Worm (Caenorhabditis elegans): ENCODE data around the gene T26G10.1.
A peak's percentile ranks its signal among the peaks of the same experiment; 100 is the strongest.

The T26G10.1 gene

DNA sequence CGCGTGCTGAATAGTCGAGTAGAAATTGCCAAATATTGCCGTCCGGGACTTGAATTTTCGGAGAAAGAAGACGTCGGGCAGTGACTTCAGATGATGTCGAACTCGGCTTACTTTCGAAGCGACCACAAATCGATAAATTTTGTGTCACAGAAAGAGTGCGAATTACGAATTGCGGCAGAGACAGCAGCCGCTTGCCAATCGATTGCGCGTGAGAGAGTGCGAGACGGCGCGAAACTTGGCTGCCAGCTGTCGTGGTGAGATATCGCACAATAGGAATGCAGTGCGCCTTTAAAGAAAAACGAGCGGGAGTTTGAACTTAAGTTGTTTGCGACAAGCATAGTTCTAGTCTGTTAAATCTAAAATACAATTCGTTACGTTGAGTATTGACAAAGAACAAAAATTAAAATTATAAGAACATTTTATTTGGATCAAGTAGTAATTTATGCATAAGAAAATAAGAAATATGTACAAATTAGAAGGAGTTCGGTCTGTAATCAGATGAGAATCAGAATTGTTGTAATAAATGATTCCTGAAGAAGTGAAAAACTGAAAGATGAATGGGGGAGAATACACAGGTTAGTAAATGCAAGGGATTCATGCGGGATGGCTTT lies 37.1 kb upstream of the T26G10.1 start, which contains the start of gene pir-2 (continued):
- TF ChIP-seq ZK546.5 (tag; optimal IDR thresholded peaks at IDR 0.05) (peak; percentile 58), unc-55 (GFP tag; optimal IDR thresholded peaks at IDR 0.05) (peak; percentile 97), nhr-10 (tag; optimal IDR thresholded peaks at IDR 0.05) (no peak), unc-39 (tag; optimal IDR thresholded peaks at IDR 0.05) (no peak), ceh-16 (tag; optimal IDR thresholded peaks at IDR 0.05) (peak; percentile 39), ztf-4 (tag; optimal IDR thresholded peaks at IDR 0.05) (peak; percentile 63), gmeb-1 (tag; optimal IDR thresholded peaks at IDR 0.05) (peak; percentile 92), snpc-4 (tag; optimal IDR thresholded peaks at IDR 0.05) (peak; percentile 79), elt-1 (tag; optimal IDR thresholded peaks at IDR 0.05) (no peak), nhr-11 (tag; optimal IDR thresholded peaks at IDR 0.05) (no peak), lin-39 (tag; optimal IDR thresholded peaks at IDR 0.05) (no peak), nhr-12 (tag; optimal IDR thresholded peaks at IDR 0.05) (no peak), nhr-21 (tag; optimal IDR thresholded peaks at IDR 0.05) (peak; percentile 74)

DNA sequence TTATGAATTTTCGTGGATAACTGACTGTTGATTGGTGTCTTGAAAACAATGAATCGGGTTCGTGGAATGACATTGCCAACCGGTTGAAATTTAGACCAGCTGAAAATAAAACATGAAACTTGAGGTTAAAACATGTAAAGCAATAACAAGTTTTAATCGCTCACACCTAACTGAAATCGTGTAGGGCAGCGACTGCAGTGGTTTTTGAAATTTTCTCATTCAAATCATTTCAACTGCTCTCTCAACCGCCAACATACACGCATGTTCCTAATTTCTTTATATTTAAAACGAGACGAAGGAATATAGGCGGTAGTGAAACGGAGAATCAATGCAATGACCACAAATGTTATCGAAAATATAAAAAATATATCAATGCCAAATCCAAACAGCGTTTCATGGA lies 36.4 kb upstream of the T26G10.1 start:
- no peak for TF ChIP-seq elt-1 (tag; optimal IDR thresholded peaks at IDR 0.05)
- TF ChIP-seq nhr-6 (tag; optimal IDR thresholded peaks at IDR 0.05): no peak
- no peak for TF ChIP-seq nhr-77 (tag; optimal IDR thresholded peaks at IDR 0.05)
- no peak for TF ChIP-seq Y55F3AM.14 (GFP tag; optimal IDR thresholded peaks at IDR 0.05)
- TF ChIP-seq sem-4 (tag; optimal IDR thresholded peaks at IDR 0.05): no peak
- no peak for TF ChIP-seq mdl-1 (tag; optimal IDR thresholded peaks at IDR 0.05)
- TF ChIP-seq unc-55 (GFP tag; optimal IDR thresholded peaks at IDR 0.05): no peak

DNA sequence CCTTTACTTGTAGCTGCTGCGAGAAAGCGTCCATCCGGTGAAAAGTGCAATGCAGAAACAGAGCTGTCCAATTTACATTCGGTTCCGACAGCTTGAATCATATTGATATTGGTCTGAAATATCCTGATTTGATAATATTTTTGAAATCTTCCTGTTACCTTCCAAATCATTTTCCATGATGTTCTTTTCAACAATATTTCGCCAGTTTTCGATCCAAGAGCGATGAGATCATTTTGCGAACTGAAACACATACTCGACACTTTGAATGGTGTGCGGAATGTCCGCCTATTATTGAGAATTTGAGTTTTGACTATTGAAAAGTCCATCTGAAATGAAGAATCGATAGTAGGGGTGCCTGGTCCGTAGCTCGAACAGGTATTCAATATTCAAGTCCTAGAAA lies 34.7 kb upstream of the T26G10.1 start, which contains the start of gene emb-30:
emb-30 (minus strand) TSS at position 328 of the 400 bp plus-strand sequence.
- TF ChIP-seq nhr-6 (tag; optimal IDR thresholded peaks at IDR 0.05) (peak; percentile 19), ama-1 (optimal IDR thresholded peaks at IDR 0.05) (peak; percentile 31), skn-1 (tag; optimal IDR thresholded peaks at IDR 0.05) (no peak), sem-4 (tag; optimal IDR thresholded peaks at IDR 0.05) (peak; percentile 7)

DNA sequence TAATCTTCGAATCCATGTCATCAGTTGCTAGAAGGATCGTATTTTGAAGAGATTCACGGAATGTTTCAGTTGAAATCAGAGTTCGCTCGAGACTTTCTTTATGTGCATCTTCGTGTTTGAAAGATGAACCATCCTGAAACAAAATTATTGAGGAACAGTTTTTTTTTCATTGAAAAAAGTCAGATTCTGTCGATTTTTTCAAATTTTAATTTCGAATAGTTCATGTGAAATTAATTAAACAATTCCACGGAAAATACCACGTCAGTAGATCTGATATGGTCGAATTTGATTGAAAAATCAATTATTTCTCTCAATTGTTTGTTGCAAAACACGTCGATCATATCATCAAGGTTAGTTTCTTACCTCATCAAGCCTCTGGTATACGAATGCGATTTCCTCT lies 33.0 kb upstream of the T26G10.1 start, which contains the start of gene F54C8.1:
F54C8.1 (plus strand) TSS at position 301 of the 400 bp plus-strand sequence.
- TF ChIP-seq R02D3.7 (tag; optimal IDR thresholded peaks at IDR 0.05): no peak
- TF ChIP-seq alr-1 (tag; optimal IDR thresholded peaks at IDR 0.05): no peak
- no peak for TF ChIP-seq ztf-4 (tag; optimal IDR thresholded peaks at IDR 0.05)
- TF ChIP-seq zag-1 (tag; optimal IDR thresholded peaks at IDR 0.05): no peak
- TF ChIP-seq elt-3 (tag; optimal IDR thresholded peaks at IDR 0.05): no peak
- no peak for TF ChIP-seq lin-11 (tag; optimal IDR thresholded peaks at IDR 0.05)
- TF ChIP-seq ztf-11 (tag; optimal IDR thresholded peaks at IDR 0.05): no peak
- no peak for TF ChIP-seq blmp-1 (tag; optimal IDR thresholded peaks at IDR 0.05; ENCODE audit: insufficient read depth)
- no peak for TF ChIP-seq Y55F3AM.14 (GFP tag; optimal IDR thresholded peaks at IDR 0.05)
- TF ChIP-seq ceh-16 (tag; optimal IDR thresholded peaks at IDR 0.05): no peak
- TF ChIP-seq C34F6.9 (tag; optimal IDR thresholded peaks at IDR 0.05): no peak
- no peak for TF ChIP-seq nhr-12 (tag; optimal IDR thresholded peaks at IDR 0.05)
- TF ChIP-seq ama-1 (optimal IDR thresholded peaks at IDR 0.05): no peak

DNA sequence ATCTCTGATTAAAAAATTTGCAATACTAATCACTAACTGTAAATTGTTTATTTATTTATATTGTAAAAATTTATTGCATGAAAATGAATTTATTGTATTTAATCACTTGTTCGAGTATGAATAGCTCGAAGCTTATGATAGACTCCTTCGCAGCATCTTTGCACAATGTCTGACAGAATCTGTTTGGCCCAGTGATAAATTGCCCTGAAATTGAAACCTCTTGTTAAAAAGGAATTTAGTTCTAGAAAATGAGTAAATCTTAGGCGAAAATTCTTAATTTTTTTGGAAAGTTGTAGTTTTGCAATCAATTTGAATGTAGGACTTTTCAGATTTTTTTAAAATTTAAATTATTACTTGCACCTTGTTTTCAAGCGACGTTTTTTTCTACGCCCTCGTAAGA lies 28.6 kb upstream of the T26G10.1 start:
- TF ChIP-seq egl-27 (tag; optimal IDR thresholded peaks at IDR 0.05) (no peak), nhr-6 (tag; optimal IDR thresholded peaks at IDR 0.05) (no peak), nhr-23 (tag; optimal IDR thresholded peaks at IDR 0.05) (no peak), mab-5 (tag; optimal IDR thresholded peaks at IDR 0.05) (no peak), unc-62 (GFP tag; optimal IDR thresholded peaks at IDR 0.05) (no peak), lin-39 (tag; optimal IDR thresholded peaks at IDR 0.05) (no peak), elt-3 (tag; optimal IDR thresholded peaks at IDR 0.05) (no peak), F13H6.1 (tag; optimal IDR thresholded peaks at IDR 0.05) (no peak), ama-1 (optimal IDR thresholded peaks at IDR 0.05) (no peak), mdl-1 (tag; optimal IDR thresholded peaks at IDR 0.05) (no peak), nhr-25 (tag; optimal IDR thresholded peaks at IDR 0.05) (no peak), lin-13 (GFP tag; optimal IDR thresholded peaks at IDR 0.05) (no peak)
